Fruit fly (Drosophila melanogaster): Measurements from ENCODE around the gene r.

The r gene

dm6 chrX:16647092-16647632 lies 8.0 kb upstream of the r start:
- TF ChIP-seq CG8290 (GFP tag; optimal IDR thresholded peaks at IDR 0.05), result no peak
- no peak for TF ChIP-seq CG8290 (tag; optimal IDR thresholded peaks at IDR 0.05)
- TF ChIP-seq CG43689 (GFP tag; IDR thresholded peaks at IDR 0.05), result no peak
- no peak for TF ChIP-seq prd (optimal IDR thresholded peaks at IDR 0.05)
- TF ChIP-seq prd (GFP tag; IDR thresholded peaks at IDR 0.05), result no peak
- no peak for TF ChIP-seq Abd-B (GFP tag; optimal IDR thresholded peaks at IDR 0.05)
- no peak for TF ChIP-seq CG6791 (GFP tag; IDR thresholded peaks at IDR 0.05; ENCODE audit: partially characterized antibody)
- TF ChIP-seq ara (GFP tag; IDR thresholded peaks at IDR 0.05), result no peak
- TF ChIP-seq stc (GFP tag; IDR thresholded peaks at IDR 0.05), result no peak
- TF ChIP-seq CG12744 (GFP tag; optimal IDR thresholded peaks at IDR 0.05), result no peak
- no peak for TF ChIP-seq CG8765 (GFP tag; IDR thresholded peaks at IDR 0.05)

- TF ChIP-seq Pdp1 (GFP tag; optimal IDR thresholded peaks at IDR 0.05) (peak in 1 of 2 experiments; percentile 62), CG5180 (GFP tag; optimal IDR thresholded peaks at IDR 0.05) (no peak), bsh (GFP tag; optimal IDR thresholded peaks at IDR 0.05) (peak in 1 of 2 experiments; percentile 15), bigmax (GFP tag; optimal IDR thresholded peaks at IDR 0.05) (no peak), lab (GFP tag; optimal IDR thresholded peaks at IDR 0.05) (no peak), CG14050 (GFP tag; IDR thresholded peaks at IDR 0.05) (no peak), fu2 (GFP tag; optimal IDR thresholded peaks at IDR 0.05) (no peak), D (optimal IDR thresholded peaks at IDR 0.05) (peak; percentile 2), D (GFP tag; optimal IDR thresholded peaks at IDR 0.05) (no peak), Xrp1 (GFP tag; IDR thresholded peaks at IDR 0.05) (no peak), CG30403 (GFP tag; optimal IDR thresholded peaks at IDR 0.05) (no peak), ewg (GFP tag; optimal IDR thresholded peaks at IDR 0.05) (peak; percentile 6), CG2678 (tag; optimal IDR thresholded peaks at IDR 0.05) (no peak), CG15011 (GFP tag; optimal IDR thresholded peaks at IDR 0.05) (no peak), btn (GFP tag; optimal IDR thresholded peaks at IDR 0.05) (no peak), Ets97D (GFP tag; optimal IDR thresholded peaks at IDR 0.05) (no peak), insv (GFP tag; optimal IDR thresholded peaks at IDR 0.05) (peak in 1 of 2 experiments; percentile 79), Myb (GFP tag; optimal IDR thresholded peaks at IDR 0.05) (no peak), HLHmδ (GFP tag; optimal IDR thresholded peaks at IDR 0.05) (no peak), Hmr (GFP tag; optimal IDR thresholded peaks at IDR 0.05) (no peak), p53 (GFP tag; optimal IDR thresholded peaks at IDR 0.05) (no peak), CG13775 (GFP tag; optimal IDR thresholded peaks at IDR 0.05) (no peak), Ets65A (GFP tag) (no peak), eve (GFP tag; optimal IDR thresholded peaks at IDR 0.05) (no peak), Drgx (GFP tag; IDR thresholded peaks at IDR 0.05) (peak; percentile 15; the same call in 1 of the 2 replicates), CG32532 (GFP tag; IDR thresholded peaks at IDR 0.05) (no peak), Med (GFP tag) (peak; percentile 22), corto (GFP tag; optimal IDR thresholded peaks at IDR 0.05) (peak; percentile 7), Vsx1 (GFP tag; optimal IDR thresholded peaks at IDR 0.05) (peak; percentile 2), CG17568 (GFP tag; optimal IDR thresholded peaks at IDR 0.05) (no peak), zen2 (GFP tag; IDR thresholded peaks at IDR 0.05; ENCODE audit: partially characterized antibody) (no peak), CG1647 (GFP tag; optimal IDR thresholded peaks at IDR 0.05) (no peak), Ada2b (GFP tag; IDR thresholded peaks at IDR 0.05) (no peak), sug (tag; optimal IDR thresholded peaks at IDR 0.05) (no peak), zf30C (GFP tag; optimal IDR thresholded peaks at IDR 0.05) (no peak), B-H2 (GFP tag; optimal IDR thresholded peaks at IDR 0.05) (no peak), NFAT (GFP tag; IDR thresholded peaks at IDR 0.05) (no peak), stwl (tag; optimal IDR thresholded peaks at IDR 0.05) (peak; percentile 91)
Observed at dm6 chrX:16647737-16648434, 7.3 kb upstream of the r start.
